1 worm cellular context compared by ENCODE assay signal in genomic region chrV:6541875-6542274, ce11.
TF ChIP-seq lines count a peak whose summit lies in the region.

No protein-coding gene starts in this region.

TF ChIP-seq in whole organism, L1 larva, 84 proteins besides CTCF, POLR2A, EP300 and RAD21 (continued from another document):
- TF ChIP-seq rnt-1 (tag; optimal IDR thresholded peaks at IDR 0.05; lab: Kevin White, UChicago) (no peak), egl-13 (tag; optimal IDR thresholded peaks at IDR 0.05; lab: Kevin White, UChicago) (no peak), efl-1 (optimal IDR thresholded peaks at IDR 0.05; lab: Kevin White, UChicago) (no peak), efl-1 (GFP tag; optimal IDR thresholded peaks at IDR 0.05 in 1 of 2; lab: Kevin White, UChicago) (peak in 1 of 2 experiments; percentile 77), ama-1 (optimal IDR thresholded peaks at IDR 0.05; lab: Kevin White, UChicago) (no peak), fkh-4 (tag; optimal IDR thresholded peaks at IDR 0.05; lab: Kevin White, UChicago; ENCODE audit: borderline replicate concordance) (no peak), tlp-1 (tag; optimal IDR thresholded peaks at IDR 0.05; lab: Kevin White, UChicago) (no peak), ets-5 (GFP tag; IDR thresholded peaks at IDR 0.05; lab: Robert Waterston, UW) (no peak), lin-14 (GFP tag; optimal IDR thresholded peaks at IDR 0.05; lab: Kevin White, UChicago) (peak; percentile 80), skn-1 (tag; optimal IDR thresholded peaks at IDR 0.05; lab: Kevin White, UChicago) (peak; percentile 44), zag-1 (tag; optimal IDR thresholded peaks at IDR 0.05; lab: Kevin White, UChicago) (no peak), alr-1 (tag; optimal IDR thresholded peaks at IDR 0.05; lab: Kevin White, UChicago; ENCODE audit: borderline replicate concordance) (no peak), pqm-1 (tag; optimal IDR thresholded peaks at IDR 0.05; lab: Kevin White, UChicago) (no peak), elt-3 (tag; optimal IDR thresholded peaks at IDR 0.05; lab: Kevin White, UChicago) (peak in 1 of 6 experiments; percentile 48), nhr-19 (GFP tag; conservative IDR thresholded peaks at IDR 0.05; lab: Robert Waterston, UW) (no peak), nhr-84 (tag; optimal IDR thresholded peaks at IDR 0.05; lab: Kevin White, UChicago) (no peak), lin-13 (GFP tag; optimal IDR thresholded peaks at IDR 0.05; lab: Kevin White, UChicago) (no peak), F16B12.6 (tag; optimal IDR thresholded peaks at IDR 0.05; lab: Kevin White, UChicago) (no peak), ceh-8 (GFP tag; optimal IDR thresholded peaks at IDR 0.05; lab: Kevin White, UChicago) (no peak), mef-2 (tag; optimal IDR thresholded peaks at IDR 0.05; lab: Kevin White, UChicago) (no peak), mab-9 (GFP tag; IDR thresholded peaks at IDR 0.05; lab: Robert Waterston, UW) (no peak), efl-3 (GFP tag; optimal IDR thresholded peaks at IDR 0.05; lab: Kevin White, UChicago) (no peak), nhr-71 (tag; optimal IDR thresholded peaks at IDR 0.05; lab: Kevin White, UChicago) (peak; percentile 32), nhr-85 (tag; lab: Kevin White, UChicago) (no peak), unc-86 (tag; optimal IDR thresholded peaks at IDR 0.05; lab: Kevin White, UChicago) (no peak), hlh-4 (tag; optimal IDR thresholded peaks at IDR 0.05; lab: Kevin White, UChicago) (no peak), nhr-77 (tag; optimal IDR thresholded peaks at IDR 0.05; lab: Kevin White, UChicago) (no peak), ceh-90 (tag; optimal IDR thresholded peaks at IDR 0.05; lab: Kevin White, UChicago) (no peak), fkh-8 (tag; optimal IDR thresholded peaks at IDR 0.05; lab: Kevin White, UChicago) (no peak), lsy-2 (tag; optimal IDR thresholded peaks at IDR 0.05; lab: Kevin White, UChicago) (peak in 1 of 2 experiments; percentile 38), elt-2 (tag; optimal IDR thresholded peaks at IDR 0.05; lab: Kevin White, UChicago) (no peak), pax-3 (tag; optimal IDR thresholded peaks at IDR 0.05; lab: Kevin White, UChicago) (no peak), tbx-2 (tag; optimal IDR thresholded peaks at IDR 0.05; lab: Kevin White, UChicago) (no peak), lin-15B (tag; optimal IDR thresholded peaks at IDR 0.05; lab: Kevin White, UChicago) (no peak), dpl-1 (GFP tag; optimal IDR thresholded peaks at IDR 0.05; lab: Kevin White, UChicago) (peak in 1 of 3 experiments; percentile 12), zip-4 (GFP tag; optimal IDR thresholded peaks at IDR 0.05; lab: Kevin White, UChicago) (no peak), dsc-1 (tag; optimal IDR thresholded peaks at IDR 0.05; lab: Kevin White, UChicago) (no peak), nhr-47 (tag; optimal IDR thresholded peaks at IDR 0.05; lab: Kevin White, UChicago) (no peak), blmp-1 (tag; optimal IDR thresholded peaks at IDR 0.05; lab: Kevin White, UChicago) (peak; percentile 63), lir-3 (tag; optimal IDR thresholded peaks at IDR 0.05; lab: Kevin White, UChicago; ENCODE audit: poor library complexity) (no peak), aly-2 (tag; optimal IDR thresholded peaks at IDR 0.05; lab: Kevin White, UChicago) (no peak), sup-37 (GFP tag; optimal IDR thresholded peaks at IDR 0.05; lab: Kevin White, UChicago) (no peak), sptf-1 (tag; optimal IDR thresholded peaks at IDR 0.05; lab: Kevin White, UChicago) (no peak), vab-15 (tag; optimal IDR thresholded peaks at IDR 0.05; lab: Kevin White, UChicago) (no peak), nhr-20 (tag; optimal IDR thresholded peaks at IDR 0.05; lab: Kevin White, UChicago) (peak; percentile 49), C34B4.2 (tag; optimal IDR thresholded peaks at IDR 0.05; lab: Kevin White, UChicago) (no peak), isw-1 (GFP tag; IDR thresholded peaks at IDR 0.05; lab: Robert Waterston, UW) (no peak), irx-1 (tag; optimal IDR thresholded peaks at IDR 0.05; lab: Kevin White, UChicago) (no peak), snpc-4 (tag; optimal IDR thresholded peaks at IDR 0.05; lab: Kevin White, UChicago) (no peak), nhr-90 (tag; optimal IDR thresholded peaks at IDR 0.05; lab: Kevin White, UChicago; ENCODE audit: poor library complexity) (peak; percentile 4), hlh-17 (GFP tag; optimal IDR thresholded peaks at IDR 0.05; lab: Kevin White, UChicago; ENCODE audit: borderline replicate concordance) (no peak), swsn-7 (tag; optimal IDR thresholded peaks at IDR 0.05; lab: Kevin White, UChicago) (no peak), jun-1 (tag; optimal IDR thresholded peaks at IDR 0.05; lab: Kevin White, UChicago) (no peak), ces-1 (GFP tag; optimal IDR thresholded peaks at IDR 0.05; lab: Kevin White, UChicago) (no peak), lin-35 (GFP tag; optimal IDR thresholded peaks at IDR 0.05; lab: Kevin White, UChicago) (no peak), unc-130 (tag; optimal IDR thresholded peaks at IDR 0.05; lab: Kevin White, UChicago) (no peak), sox-4 (tag; optimal IDR thresholded peaks at IDR 0.05; lab: Kevin White, UChicago) (no peak), nhr-76 (tag; optimal IDR thresholded peaks at IDR 0.05; lab: Kevin White, UChicago) (no peak), nhr-28 (tag; optimal IDR thresholded peaks at IDR 0.05; lab: Kevin White, UChicago) (no peak), ceh-88 (GFP tag; IDR thresholded peaks at IDR 0.05; lab: Robert Waterston, UW) (no peak), ceh-82 (tag; optimal IDR thresholded peaks at IDR 0.05; lab: Kevin White, UChicago) (no peak), pag-3 (tag; optimal IDR thresholded peaks at IDR 0.05; lab: Kevin White, UChicago; ENCODE audit: borderline replicate concordance, insufficient read depth) (no peak), aha-1 (tag; optimal IDR thresholded peaks at IDR 0.05; lab: Kevin White, UChicago) (no peak), snu-23 (GFP tag; optimal IDR thresholded peaks at IDR 0.05; lab: Kevin White, UChicago) (peak; percentile 47), nhr-12 (tag; optimal IDR thresholded peaks at IDR 0.05; lab: Kevin White, UChicago) (no peak), xbp-1 (tag; optimal IDR thresholded peaks at IDR 0.05; lab: Kevin White, UChicago) (no peak)
